Worm (Caenorhabditis elegans): ENCODE results near the gene Y116A8C.467.

DNA sequence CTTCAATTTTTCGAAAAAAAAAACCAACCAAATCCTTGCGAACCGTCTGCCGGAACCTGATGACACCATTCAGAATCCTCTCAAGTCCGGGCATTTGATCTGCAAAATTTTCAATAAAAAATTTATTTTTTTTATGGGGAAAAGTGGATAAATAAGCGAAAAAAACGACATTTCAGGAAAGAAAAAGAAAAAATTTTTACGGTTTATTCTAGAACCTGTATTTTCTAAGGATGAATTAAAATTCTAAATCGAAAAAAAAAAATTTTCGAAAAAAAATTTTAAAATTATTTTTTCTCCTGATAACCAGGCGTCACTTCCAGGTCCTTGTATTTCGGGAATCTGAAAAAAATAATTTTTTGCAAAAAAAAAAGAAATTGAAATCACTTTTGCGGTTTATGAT lies 36.5 kb upstream of the Y116A8C.467 start, which contains the start of gene bca-2:
- TF ChIP-seq fax-1 (tag; optimal IDR thresholded peaks at IDR 0.05) (no peak), ztf-16 (tag; optimal IDR thresholded peaks at IDR 0.05) (no peak), hlh-30 (tag; optimal IDR thresholded peaks at IDR 0.05; ENCODE audit: insufficient read depth) (no peak), dmd-4 (tag; optimal IDR thresholded peaks at IDR 0.05; ENCODE audit: borderline replicate concordance) (no peak)

Measured in whole organism, late embryonic.